Fruit fly (Drosophila melanogaster) whole organism, pupa: ENCODE results near the gene CG13041.

Experiments used
- CG10348 ChIP-seq: fragments of 200-800 bp; sonication (Bioruptor generic); IDR thresholded peaks from 2 replicates; pipeline ENCODE4 v1.3.6; 2022; ENCODE audit warnings: missing biosample characterization, missing genetic modification characterization
- CG12605 ChIP-seq: fragments of 200-800 bp; sonication (Bioruptor generic); IDR thresholded peaks from 2 replicates; pipeline ENCODE4 v1.3.6; 2022; ENCODE audit warnings: missing biosample characterization, missing genetic modification characterization
- CG13204 ChIP-seq: fragments of 200-800 bp; sonication (Bioruptor generic); optimal IDR thresholded peaks from 2 replicates; lab custom pipeline; 2018; ENCODE audit warnings: missing biosample characterization, mild to moderate bottlenecking, missing genetic modification characterization, moderate library complexity
- CG14655 ChIP-seq: fragments of 200-800 bp; sonication (Bioruptor generic); optimal IDR thresholded peaks from 3 replicates; lab custom pipeline; 2017; ENCODE audit warnings: mild to moderate bottlenecking, missing biosample characterization, missing genetic modification reagents, missing genetic modification characterization
- CG15710 ChIP-seq: fragments of 200-800 bp; sonication (Bioruptor generic); optimal IDR thresholded peaks from 2 replicates; lab custom pipeline; 2018; ENCODE audit warnings: missing biosample characterization, mild to moderate bottlenecking, missing genetic modification characterization, moderate library complexity
- CG17806 ChIP-seq: fragments of 200-800 bp; sonication (Bioruptor generic); optimal IDR thresholded peaks from 2 replicates; lab custom pipeline; 2018; ENCODE audit warnings: missing biosample characterization, mild to moderate bottlenecking, missing genetic modification characterization, moderate library complexity
- CG32121 ChIP-seq: fragments of 200-800 bp; sonication (Bioruptor generic); IDR thresholded peaks from 2 replicates; pipeline ENCODE4 v1.3.6; 2022; ENCODE audit warnings: missing biosample characterization, missing genetic modification characterization
- CG34367 ChIP-seq: fragments of 200-800 bp; sonication (Bioruptor generic); optimal IDR thresholded peaks from 2 replicates; lab custom pipeline; 2018; ENCODE audit warnings: missing biosample characterization, mild to moderate bottlenecking, missing genetic modification characterization
- CG4496 ChIP-seq: fragments of 200-800 bp; sonication (Bioruptor generic); IDR thresholded peaks from 3 replicates; pipeline ENCODE4 v1.3.6; 2022; ENCODE audit warnings: missing biosample characterization, missing genetic modification characterization
- CG8159 ChIP-seq: fragments of 200-800 bp; sonication (Bioruptor generic); optimal IDR thresholded peaks from 3 replicates; lab custom pipeline; 2018; ENCODE audit warnings: missing biosample characterization, mild to moderate bottlenecking, missing genetic modification characterization, moderate library complexity
- CG8301 ChIP-seq: fragments of 200-800 bp; sonication (Bioruptor generic); optimal IDR thresholded peaks from 2 replicates; lab custom pipeline; 2018; ENCODE audit warnings: missing biosample characterization, mild to moderate bottlenecking, missing genetic modification characterization
- CG9948 ChIP-seq: fragments of 200-800 bp; sonication (Bioruptor generic); optimal IDR thresholded peaks from 2 replicates; lab custom pipeline; 2018; ENCODE audit warnings: missing biosample characterization, mild to moderate bottlenecking, missing genetic modification characterization, moderate library complexity
- D1 ChIP-seq: fragments of 200-800 bp; sonication (Bioruptor generic); optimal IDR thresholded peaks from 2 replicates; lab custom pipeline; 2018; ENCODE audit warnings: missing biosample characterization, mild to moderate bottlenecking, missing genetic modification characterization, moderate library complexity
- EcR ChIP-seq: fragments of 200-800 bp; sonication (Bioruptor generic); optimal IDR thresholded peaks from 3 replicates; lab custom pipeline; 2019; ENCODE audit warnings: missing biosample characterization, missing genetic modification characterization, mild to moderate bottlenecking, moderate library complexity, missing genetic modification reagents
- Ets98B ChIP-seq: fragments of 200-800 bp; sonication (Bioruptor generic); IDR thresholded peaks from 2 replicates; pipeline ENCODE4 v1.3.6; 2022; ENCODE audit warnings: missing biosample characterization, missing genetic modification characterization
- Pif1A ChIP-seq: fragments of 200-800 bp; sonication (Bioruptor generic); optimal IDR thresholded peaks from 3 replicates; lab custom pipeline; 2016; ENCODE audit warnings: missing biosample characterization, missing genetic modification characterization
- Pif1B ChIP-seq: fragments of 200-800 bp; sonication (Bioruptor generic); optimal IDR thresholded peaks from 3 replicates; lab custom pipeline; 2016; ENCODE audit warnings: missing biosample characterization, missing genetic modification characterization
- Snoo ChIP-seq: fragments of 200-800 bp; sonication (Bioruptor generic); optimal IDR thresholded peaks from 3 replicates; lab custom pipeline; 2017; ENCODE audit warnings: missing biosample characterization, mild to moderate bottlenecking, missing genetic modification characterization, inconsistent platforms
- fd96Ca ChIP-seq: fragments of 200-800 bp; sonication (Bioruptor generic); IDR thresholded peaks from 3 replicates; pipeline ENCODE4 v1.3.6; 2022; ENCODE audit warnings: missing biosample characterization, missing genetic modification characterization
- gl ChIP-seq: fragments of 200-800 bp; sonication (Bioruptor generic); optimal IDR thresholded peaks from 2 replicates; lab custom pipeline; 2018; ENCODE audit warnings: missing biosample characterization, mild to moderate bottlenecking, missing genetic modification characterization
- rn ChIP-seq: fragments of 200-800 bp; sonication (Bioruptor generic); IDR thresholded peaks from 2 replicates; pipeline ENCODE4 v1.3.6; 2022; ENCODE audit warnings: missing biosample characterization, missing genetic modification characterization

The CG13041 gene

dm6 chr3L:16328207-16328891, 9.0 kb upstream of the CG13041 start, which contains the start of gene CG13058:
TSS of gene CG13058 (plus strand) at chr3L:16328841.
- TF ChIP-seq Snoo (no peak), CG8301 (peak; percentile 66), fd96Ca (GFP tag; lab: Robert Waterston, UW) (0 out of 3 replicates have a peak, but pooled peaks have one; percentile 20), CG4496 (GFP tag; lab: Robert Waterston, UW) (peak; percentile 22; the same call in 1 of the 3 replicates), CG17806 (tag; lab: Kevin White, UChicago) (peak; percentile 38), Pif1B (GFP tag; lab: Kevin White, UChicago) (no peak), CG14655 (GFP tag; lab: Kevin White, UChicago) (peak; percentile 68), Pif1A (GFP tag; lab: Kevin White, UChicago) (peak; percentile 7), CG15710 (tag; lab: Kevin White, UChicago) (peak; percentile 69), CG12605 (no peak), CG34367 (peak; percentile 65), Ets98B (GFP tag; lab: Robert Waterston, UW) (peak; percentile 23), EcR (GFP tag; lab: Kevin White, UChicago) (peak; percentile 1), rn (GFP tag; lab: Robert Waterston, UW) (no peak), CG32121 (peak; percentile 63), gl (tag; lab: Kevin White, UChicago) (no peak), CG8159 (tag; lab: Kevin White, UChicago) (peak; percentile 70), D1 (tag; lab: Kevin White, UChicago) (no peak), CG9948 (tag; lab: Kevin White, UChicago) (peak; percentile 55), CG10348 (GFP tag; lab: Robert Waterston, UW) (peak; percentile 81), CG13204 (GFP tag; lab: Kevin White, UChicago) (no peak)
- TF ChIP-seq, all 21 proteins: peak for 14

DNA sequence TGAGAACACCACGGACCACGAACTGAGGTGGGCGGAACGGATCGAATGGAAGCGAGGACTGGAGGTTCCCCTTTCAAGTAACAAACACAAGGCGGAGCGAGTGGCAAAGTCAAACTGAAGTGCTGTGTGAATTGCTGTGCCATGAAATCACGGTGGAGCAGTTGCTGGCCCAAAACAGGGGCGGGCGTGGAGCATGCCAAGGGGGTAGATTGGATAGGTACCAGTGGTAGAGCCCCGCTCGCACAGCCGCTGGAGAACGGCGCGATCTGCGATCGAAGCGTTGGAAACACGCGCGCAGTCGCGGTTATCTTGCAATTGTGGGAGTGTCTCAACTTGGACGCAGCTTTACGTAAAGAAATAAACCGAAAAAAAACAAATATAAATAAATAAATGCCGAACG, 8.4 kb upstream of the CG13041 start, which contains the start of gene CG13038:
Gene CG13038, minus strand, starts transcription at position 118 of the 400 bp plus-strand sequence.
- TF ChIP-seq CG8159 (tag; lab: Kevin White, UChicago) = no peak
- TF ChIP-seq Snoo = no peak
- TF ChIP-seq rn (GFP tag; lab: Robert Waterston, UW) = no peak
- TF ChIP-seq gl (tag; lab: Kevin White, UChicago) = no peak
- no peak for TF ChIP-seq CG34367
- TF ChIP-seq CG4496 (GFP tag; lab: Robert Waterston, UW) = peak; percentile 63
- TF ChIP-seq CG12605 = no peak
- TF ChIP-seq Ets98B (GFP tag; lab: Robert Waterston, UW) = peak; percentile 66
- TF ChIP-seq fd96Ca (GFP tag; lab: Robert Waterston, UW) = peak; percentile 59; the same call in 1 of the 3 replicates
- TF ChIP-seq EcR (GFP tag; lab: Kevin White, UChicago) = no peak

- TF ChIP-seq CG12605 (no peak), CG9948 (tag; lab: Kevin White, UChicago) (no peak), Snoo (no peak), CG15710 (tag; lab: Kevin White, UChicago) (no peak), rn (GFP tag; lab: Robert Waterston, UW) (no peak), CG10348 (GFP tag; lab: Robert Waterston, UW) (no peak), fd96Ca (GFP tag; lab: Robert Waterston, UW) (no peak), gl (tag; lab: Kevin White, UChicago) (no peak), CG34367 (no peak), CG17806 (tag; lab: Kevin White, UChicago) (no peak), D1 (tag; lab: Kevin White, UChicago) (no peak), CG14655 (GFP tag; lab: Kevin White, UChicago) (no peak), Ets98B (GFP tag; lab: Robert Waterston, UW) (no peak), CG8159 (tag; lab: Kevin White, UChicago) (no peak), EcR (GFP tag; lab: Kevin White, UChicago) (no peak), CG13204 (GFP tag; lab: Kevin White, UChicago) (no peak), Pif1B (GFP tag; lab: Kevin White, UChicago) (no peak), Pif1A (GFP tag; lab: Kevin White, UChicago) (no peak)
- TF ChIP-seq, all 21 proteins: peak for 0
Observed at dm6 chr3L:16326657-16327056, 7.3 kb upstream of the CG13041 start, which contains the start of the genes CG13040 and CG13039. TSS of gene CG13040 (minus strand) at chr3L:16326757. TSS of gene CG13039 (minus strand) at chr3L:16326762.

DNA sequence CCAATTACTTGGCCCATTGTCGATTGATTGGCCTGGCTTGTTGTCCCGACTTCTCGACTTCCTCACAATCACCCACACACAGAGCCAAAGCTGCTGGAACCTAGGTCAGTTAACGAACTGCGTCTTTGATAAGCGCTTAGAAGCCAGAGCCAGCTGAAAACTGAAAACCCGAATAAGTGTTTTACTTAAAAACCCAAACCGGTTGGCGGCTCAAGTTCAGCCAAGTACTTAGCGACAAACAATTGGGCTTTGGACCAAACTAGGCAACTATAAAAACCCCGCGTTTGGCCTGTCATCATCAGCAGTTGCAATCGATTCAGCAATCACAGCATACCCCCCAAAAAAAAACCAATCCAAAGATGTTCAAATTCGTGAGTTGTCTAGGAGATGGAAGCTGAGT, 4.0 kb upstream of the CG13041 start, which contains the start of gene CG13059:
Gene CG13059, plus strand, starts transcription at position 301 of the 400 bp plus-strand sequence.
- no peak for TF ChIP-seq gl (tag; lab: Kevin White, UChicago)
- no peak for TF ChIP-seq CG12605
- no peak for TF ChIP-seq CG34367
- TF ChIP-seq CG4496 (GFP tag; lab: Robert Waterston, UW) = no peak
- no peak for TF ChIP-seq CG8301
- TF ChIP-seq CG9948 (tag; lab: Kevin White, UChicago) = no peak
- no peak for TF ChIP-seq fd96Ca (GFP tag; lab: Robert Waterston, UW)
- TF ChIP-seq CG14655 (GFP tag; lab: Kevin White, UChicago) = no peak
- no peak for TF ChIP-seq D1 (tag; lab: Kevin White, UChicago)
- TF ChIP-seq CG8159 (tag; lab: Kevin White, UChicago) = no peak

DNA sequence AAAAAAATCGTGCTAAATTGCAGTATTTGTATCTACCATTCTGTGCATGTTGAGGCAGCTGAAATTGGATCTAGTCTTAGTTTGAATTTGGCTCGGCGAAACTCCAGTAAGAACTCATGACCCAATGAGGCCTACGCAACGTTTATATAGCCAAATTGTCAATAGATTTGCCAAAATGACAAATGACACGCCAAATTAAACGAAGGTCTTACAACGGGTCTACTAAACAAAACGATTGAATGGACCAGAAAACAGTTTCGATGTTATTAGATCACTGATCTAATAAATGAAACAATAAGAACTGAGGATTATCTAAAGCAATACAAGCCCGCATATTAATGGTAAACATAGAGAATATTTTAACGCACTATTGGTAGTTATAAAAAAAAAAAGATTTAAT, 1.8 kb upstream of the CG13041 start, which contains the start of gene CG42718:
Gene CG42718, minus strand, starts transcription at position 101 of the 400 bp plus-strand sequence.
- no peak for TF ChIP-seq CG10348 (GFP tag; lab: Robert Waterston, UW)
- no peak for TF ChIP-seq rn (GFP tag; lab: Robert Waterston, UW)
- TF ChIP-seq CG15710 (tag; lab: Kevin White, UChicago) = no peak
- TF ChIP-seq CG9948 (tag; lab: Kevin White, UChicago) = no peak
- TF ChIP-seq CG8159 (tag; lab: Kevin White, UChicago) = no peak
- no peak for TF ChIP-seq Ets98B (GFP tag; lab: Robert Waterston, UW)
